Fruit fly (Drosophila melanogaster) whole organism, adult: ENCODE results near the gene CG13375.

ENCODE experiments used
- CG14711 ChIP-seq: fragments of 200-800 bp; sonication (Bioruptor generic); optimal IDR thresholded peaks from 2 replicates; lab custom pipeline; 2018; ENCODE audit warnings: missing biosample characterization, mild to moderate bottlenecking, missing genetic modification characterization, moderate library complexity
- CG1620 ChIP-seq: fragments of 200-800 bp; sonication (Bioruptor generic); optimal IDR thresholded peaks from 2 replicates; lab custom pipeline; 2016; ENCODE audit warnings: missing biosample characterization, missing genetic modification characterization
- CG33017 ChIP-seq: fragments of 200-800 bp; sonication (Bioruptor generic); optimal IDR thresholded peaks from 2 replicates; lab custom pipeline; 2018; ENCODE audit warnings: missing biosample characterization, mild to moderate bottlenecking, missing genetic modification characterization, moderate library complexity
- CG7045 ChIP-seq: fragments of 200-800 bp; sonication (Bioruptor generic); optimal IDR thresholded peaks from 2 replicates; lab custom pipeline; 2017; ENCODE audit warnings: missing biosample characterization, mild to moderate bottlenecking, missing genetic modification characterization
- CG7101 ChIP-seq: fragments of 200-800 bp; sonication (Bioruptor generic); optimal IDR thresholded peaks from 2 replicates; lab custom pipeline; 2018; ENCODE audit warnings: missing biosample characterization, mild to moderate bottlenecking, missing genetic modification characterization, moderate library complexity
- Hr96 ChIP-seq: fragments of 200-800 bp; sonication (Bioruptor generic); optimal IDR thresholded peaks from 2 replicates; lab custom pipeline; 2016; ENCODE audit warnings: missing biosample characterization, missing genetic modification characterization
- Mnt ChIP-seq: fragments of 200-800 bp; sonication (Bioruptor generic); optimal IDR thresholded peaks from 2 replicates; lab custom pipeline; 2016; ENCODE audit warnings: missing biosample characterization, mild to moderate bottlenecking, missing genetic modification characterization
- cic ChIP-seq: fragments of 200-800 bp; sonication (Bioruptor generic); optimal IDR thresholded peaks from 2 replicates; lab custom pipeline; 2017; ENCODE audit warnings: missing biosample characterization, mild to moderate bottlenecking, missing genetic modification characterization, moderate library complexity
- kay ChIP-seq: fragments of 200-800 bp; sonication (Bioruptor generic); peaks from one replicate; lab custom pipeline; 2016; ENCODE audit warnings: missing biosample characterization, missing genetic modification characterization, borderline replicate concordance
- pad ChIP-seq: fragments of 200-800 bp; sonication (Bioruptor generic); optimal IDR thresholded peaks from 3 replicates; lab custom pipeline; 2017; ENCODE audit warnings: missing biosample characterization, missing genetic modification characterization, mild to moderate bottlenecking, moderate library complexity, missing genetic modification reagents
- tj ChIP-seq: fragments of 200-800 bp; sonication (Bioruptor generic); optimal IDR thresholded peaks from 3 replicates; lab custom pipeline; 2017; ENCODE audit warnings: missing biosample characterization, mild to moderate bottlenecking, missing genetic modification characterization, moderate library complexity

DNA sequence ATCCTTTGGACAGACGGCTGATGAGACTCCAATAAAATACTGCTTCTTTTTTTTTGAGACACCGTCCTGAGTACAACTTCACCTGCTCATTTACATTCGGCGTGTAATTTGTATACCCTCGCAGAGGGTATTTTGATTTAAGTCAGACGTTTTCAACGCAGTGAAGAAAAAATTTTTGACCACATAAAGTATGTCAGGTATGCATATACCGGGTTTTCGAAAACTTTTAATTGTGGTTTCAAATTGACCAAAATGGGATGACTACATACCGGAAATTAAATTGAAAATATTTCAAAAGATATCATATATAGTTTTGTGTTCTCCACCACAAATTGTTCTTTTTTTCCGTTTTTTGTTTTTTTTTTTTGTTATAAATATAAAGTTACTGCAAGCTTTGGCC lies 46.0 kb upstream of the CG13375 start:
- TF ChIP-seq CG33017 (no peak), Hr96 (no peak), kay (no peak), CG1620 (GFP tag; lab: Kevin White, UChicago) (no peak), CG7045 (no peak), Mnt (no peak), CG14711 (tag; lab: Kevin White, UChicago) (no peak), cic (GFP tag; lab: Kevin White, UChicago) (no peak), pad (GFP tag; lab: Kevin White, UChicago) (no peak), tj (GFP tag; lab: Kevin White, UChicago) (no peak), CG7101 (no peak)
